Worm (Caenorhabditis elegans): Measurements from ENCODE around the gene mdf-2.
"Not testable (repeated sequence)": the region's sequence is repeated elsewhere in the genome, so short reads cannot be mapped to it uniquely, and the experiment has no call there.

Gene mdf-2

ce11 chrIV:2677687-2678086 is 36.8 kb upstream of the mdf-2 start:
- TF ChIP-seq pax-1 (tag; optimal IDR thresholded peaks at IDR 0.05) (no peak), rnt-1 (tag; optimal IDR thresholded peaks at IDR 0.05) (no peak), sox-2 (GFP tag; IDR thresholded peaks at IDR 0.05) (no peak), ceh-2 (tag; optimal IDR thresholded peaks at IDR 0.05) (no peak), pag-3 (tag; optimal IDR thresholded peaks at IDR 0.05; ENCODE audit: borderline replicate concordance) (no peak), pqm-1 (tag; optimal IDR thresholded peaks at IDR 0.05) (no peak), ceh-48 (tag; optimal IDR thresholded peaks at IDR 0.05) (no peak), hlh-8 (tag; optimal IDR thresholded peaks at IDR 0.05) (no peak), hlh-30 (tag; optimal IDR thresholded peaks at IDR 0.05; ENCODE audit: insufficient read depth) (no peak)

- TF ChIP-seq che-1 (tag; optimal IDR thresholded peaks at IDR 0.05) (no peak), ceh-31 (tag; optimal IDR thresholded peaks at IDR 0.05) (no peak), ceh-18 (tag; optimal IDR thresholded peaks at IDR 0.05) (no peak), odd-2 (tag; optimal IDR thresholded peaks at IDR 0.05) (no peak), pros-1 (tag; optimal IDR thresholded peaks at IDR 0.05) (no peak), gmeb-2 (tag; optimal IDR thresholded peaks at IDR 0.05) (no peak), ztf-16 (tag; optimal IDR thresholded peaks at IDR 0.05) (no peak), ceh-6 (GFP tag; optimal IDR thresholded peaks at IDR 0.05) (no peak), pat-9 (tag; optimal IDR thresholded peaks at IDR 0.05) (no peak), sox-4 (tag; optimal IDR thresholded peaks at IDR 0.05) (no peak), sox-2 (GFP tag; IDR thresholded peaks at IDR 0.05) (no peak), ttx-3 (tag; optimal IDR thresholded peaks at IDR 0.05) (no peak), F13H6.1 (tag; optimal IDR thresholded peaks at IDR 0.05) (no peak), C08G9.2 (tag; optimal IDR thresholded peaks at IDR 0.05) (no peak), fkh-6 (tag; optimal IDR thresholded peaks at IDR 0.05) (no peak), ceh-30 (tag; optimal IDR thresholded peaks at IDR 0.05) (peak; percentile 40), unc-86 (tag; optimal IDR thresholded peaks at IDR 0.05) (peak; percentile 20), tbx-2 (tag; optimal IDR thresholded peaks at IDR 0.05) (no peak), nfya-1 (tag; optimal IDR thresholded peaks at IDR 0.05) (peak; percentile 74), fax-1 (tag; optimal IDR thresholded peaks at IDR 0.05) (no peak), ceh-19 (GFP tag; optimal IDR thresholded peaks at IDR 0.05) (no peak), ceh-34 (tag; optimal IDR thresholded peaks at IDR 0.05) (peak; percentile 18), unc-42 (tag; optimal IDR thresholded peaks at IDR 0.05) (peak; percentile 58), elt-2 (tag; optimal IDR thresholded peaks at IDR 0.05) (no peak), dmd-4 (tag; optimal IDR thresholded peaks at IDR 0.05; ENCODE audit: borderline replicate concordance) (no peak), ceh-14 (tag; optimal IDR thresholded peaks at IDR 0.05) (no peak), K09A11.1 (tag; optimal IDR thresholded peaks at IDR 0.05; ENCODE audit: insufficient read depth) (no peak), pha-4 (tag; optimal IDR thresholded peaks at IDR 0.05) (no peak), elt-4 (tag; optimal IDR thresholded peaks at IDR 0.05) (no peak), mec-3 (tag; optimal IDR thresholded peaks at IDR 0.05; ENCODE audit: borderline replicate concordance) (no peak), tbx-7 (tag; optimal IDR thresholded peaks at IDR 0.05) (no peak)
These were observed 35.4 kb upstream of the mdf-2 start, which contains the start of gene Y94H6A.3 for ce11 chrIV:2676281-2676680. Gene Y94H6A.3 (plus strand): TSS chrIV:2676512.

DNA sequence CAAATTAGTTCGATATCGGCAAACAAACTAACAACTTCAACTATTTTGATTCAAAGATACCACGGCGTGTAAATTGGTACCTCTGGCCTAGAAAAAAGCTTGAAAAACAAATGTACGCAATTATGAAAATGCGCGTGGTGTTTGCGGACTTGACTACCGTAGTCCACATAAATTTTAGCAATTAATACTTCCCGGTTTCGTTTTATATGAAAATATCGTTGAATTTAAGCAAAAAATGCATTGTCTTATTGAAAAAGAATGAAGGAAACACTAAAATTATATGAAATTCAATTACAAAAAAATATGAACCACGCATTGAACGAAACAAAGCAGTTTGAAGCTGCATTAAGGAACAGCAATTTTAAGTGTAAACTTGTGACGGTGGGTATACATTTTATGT is 34.0 kb upstream of the mdf-2 start, which contains the start of gene gpx-4:
gpx-4 (minus strand) TSS at position 101 of the 400 bp plus-strand sequence.
- not testable (repeated sequence) for TF ChIP-seq nhr-11, ceh-24, ceh-9 (tag; optimal IDR thresholded peaks at IDR 0.05)
